Fruit fly (Drosophila melanogaster) whole organism, wandering third instar larva: ENCODE measurements around the gene CG1024.

Source experiments
- Dfd ChIP-seq: fragments of >200 bp; optimal IDR thresholded peaks from 2 replicates; lab custom pipeline; 2017; ENCODE audit warnings: missing biosample characterization, missing genetic modification characterization
- GATAd ChIP-seq: sonication (Bioruptor generic); optimal IDR thresholded peaks from 2 replicates; lab custom pipeline; 2016; ENCODE audit warnings: missing biosample characterization, missing genetic modification characterization
- Hr83 ChIP-seq: fragments of 200-300 bp; sonication (Bioruptor generic); optimal IDR thresholded peaks from 2 replicates; lab custom pipeline; 2016; ENCODE audit warnings: missing biosample characterization, mild to moderate bottlenecking, missing genetic modification characterization, moderate library complexity; ENCODE audit not compliant: poor library complexity, severe bottlenecking
- Mio ChIP-seq: sonication (Bioruptor generic); optimal IDR thresholded peaks from 2 replicates; lab custom pipeline; 2016; ENCODE audit warnings: missing biosample characterization, missing genetic modification characterization
- h ChIP-seq: fragments of 200-800 bp; sonication (Bioruptor generic); optimal IDR thresholded peaks from 3 replicates; lab custom pipeline; 2016; ENCODE audit warnings: missing biosample characterization, mild to moderate bottlenecking, missing genetic modification characterization
- tai ChIP-seq: sonication (Bioruptor generic); optimal IDR thresholded peaks from 2 replicates; lab custom pipeline; 2016; ENCODE audit warnings: missing biosample characterization, missing genetic modification characterization

DNA sequence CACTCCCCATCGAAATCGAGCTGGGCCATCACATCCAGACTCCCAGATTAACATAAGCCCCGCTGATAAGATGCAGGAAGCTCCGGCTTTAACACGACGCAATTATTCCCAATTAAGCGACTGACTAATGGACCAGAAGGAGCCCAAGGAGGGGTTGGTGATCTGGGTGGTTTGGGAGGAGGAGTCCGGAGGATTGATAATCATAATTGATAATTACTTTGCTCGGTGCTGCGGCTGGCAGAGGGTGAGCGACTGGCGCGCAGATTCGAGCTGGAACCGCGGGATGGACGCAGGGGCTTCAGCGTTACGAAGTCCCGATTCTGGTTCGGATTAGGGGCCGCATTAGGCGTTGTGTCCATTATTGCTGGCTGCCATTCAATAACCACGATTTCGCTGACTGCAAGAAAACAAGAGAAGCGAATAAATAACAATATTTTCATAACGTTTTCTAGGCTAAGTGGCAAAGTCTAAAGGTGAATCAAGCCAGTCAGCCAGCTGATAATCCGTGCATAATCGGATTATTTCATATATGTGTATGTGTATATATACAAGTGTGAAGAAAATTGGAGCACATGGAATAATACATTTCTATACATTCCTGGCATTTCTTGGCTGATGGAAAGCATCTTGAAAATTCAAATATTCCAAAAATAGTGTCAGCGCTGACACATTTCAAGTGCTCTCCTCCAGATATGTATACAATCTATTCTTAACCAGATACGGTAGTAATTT, 13.6 kb upstream of the CG1024 start:
- TF ChIP-seq h (GFP tag; lab: Kevin White, UChicago) (no peak), Dfd (GFP tag; lab: Kevin White, UChicago) (no peak), Mio (GFP tag; lab: Kevin White, UChicago) (no peak), Hr83 (GFP tag; lab: Kevin White, UChicago) (no peak), GATAd (GFP tag; lab: Kevin White, UChicago) (no peak), tai (no peak)
